Worm (Caenorhabditis elegans): Measurements from ENCODE around the gene gcst-1.

ce11 chrV:5722093-5722492 is 9.4 kb downstream of the gcst-1 start:
- TF ChIP-seq elt-2 (tag; optimal IDR thresholded peaks at IDR 0.05) (no peak), rnt-1 (tag; optimal IDR thresholded peaks at IDR 0.05) (no peak), sox-4 (tag; optimal IDR thresholded peaks at IDR 0.05) (no peak), tbx-2 (tag; optimal IDR thresholded peaks at IDR 0.05) (no peak), dmd-4 (tag; optimal IDR thresholded peaks at IDR 0.05; ENCODE audit: borderline replicate concordance) (no peak), ref-2 (tag; optimal IDR thresholded peaks at IDR 0.05) (no peak), pha-4 (tag; optimal IDR thresholded peaks at IDR 0.05) (no peak), ahr-1 (tag; optimal IDR thresholded peaks at IDR 0.05) (no peak), nhr-232 (tag; optimal IDR thresholded peaks at IDR 0.05) (no peak), mec-3 (tag; optimal IDR thresholded peaks at IDR 0.05; ENCODE audit: borderline replicate concordance) (no peak), fkh-6 (tag; optimal IDR thresholded peaks at IDR 0.05) (no peak)

Data from whole organism, late embryonic.